Worm (Caenorhabditis elegans) whole organism, young adult: ENCODE measurements around the gene srj-39.

ENCODE experiments used
- B0336.3 ChIP-seq: fragments of 200-800 bp; sonication (Bioruptor generic); IDR thresholded peaks from 2 replicates; pipeline ENCODE4 v1.3.6; 2022; ENCODE audit warnings: missing genetic modification characterization, missing compliant biosample characterization
- C06A6.2 ChIP-seq: fragments of 200-800 bp; sonication (Bioruptor generic); conservative IDR thresholded peaks from 2 replicates; pipeline ENCODE4 v1.3.6; 2022; ENCODE audit warnings: missing genetic modification characterization, missing compliant biosample characterization
- C17E4.6 ChIP-seq: fragments of 200-800 bp; sonication (Bioruptor generic); IDR thresholded peaks from 2 replicates; pipeline ENCODE4 v1.3.6; 2022; ENCODE audit warnings: missing genetic modification reagents, missing genetic modification characterization, missing compliant biosample characterization
- F23B12.7 ChIP-seq: sonication (generic microtip); optimal IDR thresholded peaks from 2 replicates; lab custom pipeline; 2017; ENCODE audit warnings: missing genetic modification characterization, mild to moderate bottlenecking, missing compliant biosample characterization, antibody characterized with exemption, moderate library complexity; ENCODE audit not compliant: insufficient read depth
- F52B5.7 ChIP-seq: sonication (generic microtip); optimal IDR thresholded peaks from 2 replicates; lab custom pipeline; 2016; ENCODE audit warnings: mild to moderate bottlenecking, missing genetic modification characterization, missing compliant biosample characterization
- K11D2.4 ChIP-seq: fragments of 200-800 bp; sonication (Bioruptor generic); IDR thresholded peaks from 2 replicates; pipeline ENCODE4 v1.3.6; 2022; ENCODE audit warnings: missing genetic modification reagents, missing genetic modification characterization, missing compliant biosample characterization
- T26A5.8 ChIP-seq: sonication (generic microtip); optimal IDR thresholded peaks from 2 replicates; lab custom pipeline; 2016; ENCODE audit warnings: missing genetic modification characterization, missing compliant biosample characterization
- Y56A3A.18 ChIP-seq: fragments of 200-800 bp; sonication (Bioruptor generic); IDR thresholded peaks from 2 replicates; pipeline ENCODE4 v1.3.6; 2022; ENCODE audit warnings: missing genetic modification reagents, missing genetic modification characterization, missing compliant biosample characterization
- Y67H2A.10 ChIP-seq: fragments of 200-800 bp; sonication (Bioruptor generic); conservative IDR thresholded peaks from 2 replicates; pipeline ENCODE4 v1.3.6; 2022; ENCODE audit warnings: missing genetic modification reagents, missing genetic modification characterization, missing compliant biosample characterization
- akir-1 ChIP-seq: fragments of 200-800 bp; sonication (Bioruptor generic); optimal IDR thresholded peaks from 2 replicates; lab custom pipeline; 2018; ENCODE audit warnings: mild to moderate bottlenecking, missing genetic modification characterization, moderate library complexity, missing compliant biosample characterization
- aptf-2 ChIP-seq: fragments of 200-800 bp; sonication (Bioruptor generic); conservative IDR thresholded peaks from 2 replicates; pipeline ENCODE4 v1.3.6; 2022; ENCODE audit warnings: missing genetic modification reagents, missing genetic modification characterization, missing compliant biosample characterization
- aptf-3 ChIP-seq: fragments of 200-800 bp; sonication (Bioruptor generic); IDR thresholded peaks from 2 replicates; pipeline ENCODE4 v1.3.6; 2022; ENCODE audit warnings: missing genetic modification characterization, missing compliant biosample characterization
- athp-1 ChIP-seq: sonication (generic microtip); optimal IDR thresholded peaks from 2 replicates; lab custom pipeline; 2017; ENCODE audit warnings: mild to moderate bottlenecking, missing genetic modification characterization, missing compliant biosample characterization
- attf-3 ChIP-seq: fragments of 200-800 bp; sonication (Bioruptor generic); conservative IDR thresholded peaks from 2 replicates; pipeline ENCODE4 v1.3.6; 2022; ENCODE audit warnings: missing genetic modification reagents, missing genetic modification characterization, missing compliant biosample characterization
- bed-1 ChIP-seq: fragments of 200-800 bp; sonication (Bioruptor generic); IDR thresholded peaks from 2 replicates; pipeline ENCODE4 v1.3.6; 2022; ENCODE audit warnings: missing genetic modification reagents, missing genetic modification characterization, missing compliant biosample characterization
- ccch-3 ChIP-seq: fragments of 200-800 bp; sonication (Bioruptor generic); optimal IDR thresholded peaks from 2 replicates; lab custom pipeline; 2018; ENCODE audit warnings: mild to moderate bottlenecking, missing genetic modification characterization, missing compliant biosample characterization
- cebp-1 ChIP-seq, 2 experiments: fragments of 200-800 bp in 1 of 2; sonication (Bioruptor generic) in 1 of 2; sonication (generic microtip) in 1 of 2; IDR thresholded peaks in 1 of 2; optimal IDR thresholded peaks in 1 of 2; 2 replicates each; pipeline versions ENCODE4 v1.3.6 to Lab custom; 2017 to 2022; ENCODE audit warnings: missing compliant biosample characterization in 2 of 2, missing genetic modification characterization in 2 of 2, mild to moderate bottlenecking in 1 of 2, missing genetic modification reagents in 1 of 2, moderate library complexity in 1 of 2
- cebp-2 ChIP-seq: fragments of 200-800 bp; sonication (Bioruptor generic); IDR thresholded peaks from 2 replicates; pipeline ENCODE4 v1.3.6; 2022; ENCODE audit warnings: missing genetic modification characterization, missing compliant biosample characterization
- ceh-40 ChIP-seq: fragments of 200-800 bp; sonication (Bioruptor generic); IDR thresholded peaks from 2 replicates; pipeline ENCODE4 v1.3.6; 2022; ENCODE audit warnings: missing genetic modification characterization, missing compliant biosample characterization
- ceh-58 ChIP-seq: fragments of 200-800 bp; sonication (Bioruptor generic); IDR thresholded peaks from 2 replicates; pipeline ENCODE4 v1.3.6; 2022; ENCODE audit warnings: missing genetic modification characterization, missing compliant biosample characterization
- dpff-1 ChIP-seq: sonication (generic microtip); optimal IDR thresholded peaks from 2 replicates; lab custom pipeline; 2017; ENCODE audit warnings: mild to moderate bottlenecking, missing genetic modification characterization, missing compliant biosample characterization
- ekl-4 ChIP-seq: fragments of 200-800 bp; sonication (Bioruptor generic); IDR thresholded peaks from 2 replicates; pipeline ENCODE4 v1.3.6; 2022; ENCODE audit warnings: missing genetic modification reagents, missing genetic modification characterization, missing compliant biosample characterization
- fkh-3 ChIP-seq: sonication (generic microtip); optimal IDR thresholded peaks from 2 replicates; lab custom pipeline; 2016; ENCODE audit warnings: mild to moderate bottlenecking, missing genetic modification characterization, missing compliant biosample characterization
- hlh-12 ChIP-seq: sonication (generic microtip); optimal IDR thresholded peaks from 2 replicates; lab custom pipeline; 2016; ENCODE audit warnings: missing genetic modification characterization, missing compliant biosample characterization
- hmg-20 ChIP-seq: fragments of 200-800 bp; sonication (Bioruptor generic); IDR thresholded peaks from 2 replicates; pipeline ENCODE4 v1.3.6; 2022; ENCODE audit warnings: missing genetic modification reagents, missing genetic modification characterization, missing compliant biosample characterization
- let-526 ChIP-seq: fragments of 200-800 bp; sonication (Bioruptor generic); IDR thresholded peaks from 2 replicates; pipeline ENCODE4 v1.3.6; 2022; ENCODE audit warnings: missing genetic modification reagents, missing genetic modification characterization, missing compliant biosample characterization
- lin-40 ChIP-seq: sonication (generic microtip); optimal IDR thresholded peaks from 2 replicates; lab custom pipeline; 2016; ENCODE audit warnings: missing genetic modification characterization, mild to moderate bottlenecking, missing compliant biosample characterization, missing genotype, missing genetic modification reagents
- lin-54 ChIP-seq: fragments of 200-800 bp; sonication (Bioruptor generic); optimal IDR thresholded peaks from 2 replicates; lab custom pipeline; 2018; ENCODE audit warnings: mild to moderate bottlenecking, missing genetic modification characterization, missing compliant biosample characterization
- lsl-1 ChIP-seq: fragments of 200-800 bp; sonication (Bioruptor generic); optimal IDR thresholded peaks from 2 replicates; lab custom pipeline; 2018; ENCODE audit warnings: mild to moderate bottlenecking, missing genetic modification characterization, moderate library complexity, missing compliant biosample characterization
- madf-8 ChIP-seq: fragments of 200-800 bp; sonication (Bioruptor generic); conservative IDR thresholded peaks from 2 replicates; pipeline ENCODE4 v1.3.6; 2022; ENCODE audit warnings: missing genetic modification reagents, missing genetic modification characterization, missing compliant biosample characterization
- mcd-1 ChIP-seq: fragments of 200-800 bp; sonication (Bioruptor generic); IDR thresholded peaks from 2 replicates; pipeline ENCODE4 v1.3.6; 2022; ENCODE audit warnings: missing genetic modification reagents, missing genetic modification characterization, missing compliant biosample characterization
- mxl-1 ChIP-seq: sonication (generic microtip); optimal IDR thresholded peaks from 2 replicates; lab custom pipeline; 2016; ENCODE audit warnings: missing genetic modification characterization, missing compliant biosample characterization
- nfya-1 ChIP-seq: sonication (generic microtip); optimal IDR thresholded peaks from 2 replicates; lab custom pipeline; 2017; ENCODE audit warnings: antibody characterized with exemption, missing compliant biosample characterization, missing genetic modification characterization, borderline replicate concordance; ENCODE audit not compliant: insufficient read depth
- nhr-27 ChIP-seq: fragments of 200-800 bp; sonication (Bioruptor generic); optimal IDR thresholded peaks from 2 replicates; lab custom pipeline; 2018; ENCODE audit warnings: mild to moderate bottlenecking, missing genetic modification characterization, moderate library complexity, missing compliant biosample characterization
- sea-2 ChIP-seq: fragments of 200-800 bp; sonication (Bioruptor generic); IDR thresholded peaks from 2 replicates; pipeline ENCODE4 v1.3.6; 2022; ENCODE audit warnings: missing genetic modification characterization, missing compliant biosample characterization
- snpc-1.1 ChIP-seq: sonication (generic microtip); optimal IDR thresholded peaks from 2 replicates; lab custom pipeline; 2017; ENCODE audit warnings: missing genetic modification characterization, mild to moderate bottlenecking, missing compliant biosample characterization, antibody characterized with exemption, moderate library complexity, missing genotype, missing genetic modification reagents; ENCODE audit not compliant: insufficient read depth
- snpc-3.4 ChIP-seq: sonication (generic microtip); optimal IDR thresholded peaks from 2 replicates; lab custom pipeline; 2017; ENCODE audit warnings: missing genetic modification characterization, mild to moderate bottlenecking, missing compliant biosample characterization, antibody characterized with exemption, moderate library complexity, missing genotype, missing genetic modification reagents
- somi-1 ChIP-seq: fragments of 200-800 bp; sonication (Bioruptor generic); optimal IDR thresholded peaks from 2 replicates; lab custom pipeline; 2018; ENCODE audit warnings: mild to moderate bottlenecking, missing genetic modification characterization, missing compliant biosample characterization
- tlf-1 ChIP-seq: fragments of 200-800 bp; sonication (Bioruptor generic); optimal IDR thresholded peaks from 2 replicates; lab custom pipeline; 2018; ENCODE audit warnings: mild to moderate bottlenecking, missing genetic modification characterization, missing compliant biosample characterization
- zfh-2 ChIP-seq: fragments of 200-800 bp; sonication (Bioruptor generic); conservative IDR thresholded peaks from 2 replicates; pipeline ENCODE4 v1.3.6; 2022; ENCODE audit warnings: missing genetic modification reagents, missing genetic modification characterization, missing compliant biosample characterization
- ztf-22 ChIP-seq: fragments of 200-800 bp; sonication (Bioruptor generic); optimal IDR thresholded peaks from 2 replicates; lab custom pipeline; 2018; ENCODE audit warnings: mild to moderate bottlenecking, missing genetic modification characterization, moderate library complexity, missing compliant biosample characterization
- ztf-26 ChIP-seq: sonication (generic microtip); optimal IDR thresholded peaks from 2 replicates; lab custom pipeline; 2017; ENCODE audit warnings: missing genetic modification characterization, missing compliant biosample characterization

The srj-39 gene

DNA sequence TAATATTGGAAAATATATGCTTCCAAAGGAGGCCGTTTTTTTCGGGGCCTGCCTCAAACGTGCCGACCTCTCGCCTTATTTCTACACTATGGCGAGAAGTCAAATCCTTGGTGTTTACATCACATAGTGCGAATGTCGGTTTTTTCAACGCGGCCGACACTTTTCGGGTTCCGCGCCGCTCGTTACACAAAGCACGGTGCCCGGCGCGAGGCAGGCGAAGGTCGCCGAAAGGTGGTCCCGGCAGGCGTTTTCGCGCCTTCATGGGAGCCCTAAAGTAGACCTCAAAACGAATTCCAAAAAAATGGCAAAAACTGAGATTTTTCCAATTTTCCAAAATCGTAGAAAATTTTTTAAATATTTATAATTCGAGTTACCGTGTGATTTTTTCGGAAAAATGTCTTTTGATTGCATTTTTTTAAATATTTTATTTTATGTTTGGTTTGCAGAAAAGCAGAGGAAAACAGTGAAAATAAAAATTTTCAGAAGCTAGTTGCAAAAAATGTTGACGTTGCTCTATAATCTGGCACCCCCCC is 21.2 kb downstream of the srj-39 start, which contains the start of gene T05B4.12:
TSS of gene T05B4.12 (minus strand) at position 483 of the 533 bp plus-strand sequence.
- no peak for TF ChIP-seq bed-1 (GFP tag; lab: Robert Waterston, UW)
- TF ChIP-seq aptf-2 (GFP tag; lab: Robert Waterston, UW) = no peak
- no peak for TF ChIP-seq nhr-27 (tag; lab: Kevin White, UChicago)
- no peak for TF ChIP-seq lsl-1 (GFP tag; lab: Kevin White, UChicago)
- peak; percentile 71 for TF ChIP-seq zfh-2 (GFP tag; lab: Robert Waterston, UW)

ce11 chrV:4127435-4127834 is 23.0 kb downstream of the srj-39 start, which contains the start of gene T05B4.13:
Gene T05B4.13, minus strand, starts transcription at chrV:4127535.
- TF ChIP-seq hmg-20 (GFP tag; lab: Robert Waterston, UW) (no peak), lin-40 (tag; lab: Kevin White, UChicago) (no peak), fkh-3 (tag; lab: Kevin White, UChicago) (no peak), mxl-1 (tag; lab: Kevin White, UChicago) (no peak), lin-54 (no peak), ztf-22 (no peak), snpc-3.4 (tag; lab: Kevin White, UChicago) (no peak), F23B12.7 (tag; lab: Kevin White, UChicago) (no peak)

- TF ChIP-seq ceh-40 (GFP tag; lab: Robert Waterston, UW) (no peak), athp-1 (tag; lab: Kevin White, UChicago) (no peak), aptf-3 (no peak), Y67H2A.10 (no peak), madf-8 (GFP tag; lab: Robert Waterston, UW) (no peak), ekl-4 (GFP tag; lab: Robert Waterston, UW) (no peak), sea-2 (GFP tag; lab: Robert Waterston, UW) (no peak), dpff-1 (tag; lab: Kevin White, UChicago) (no peak), C06A6.2 (no peak), snpc-1.1 (tag; lab: Kevin White, UChicago) (no peak), nfya-1 (no peak), zfh-2 (GFP tag; lab: Robert Waterston, UW) (no peak), akir-1 (GFP tag; lab: Kevin White, UChicago) (no peak), F52B5.7 (tag; lab: Kevin White, UChicago) (no peak), C17E4.6 (no peak), K11D2.4 (GFP tag; lab: Robert Waterston, UW) (no peak), let-526 (GFP tag; lab: Robert Waterston, UW) (no peak)
Observed at ce11 chrV:4129604-4130003, 25.2 kb downstream of the srj-39 start, which contains the start of gene phat-4. Gene phat-4, plus strand, starts transcription at chrV:4129904.

DNA sequence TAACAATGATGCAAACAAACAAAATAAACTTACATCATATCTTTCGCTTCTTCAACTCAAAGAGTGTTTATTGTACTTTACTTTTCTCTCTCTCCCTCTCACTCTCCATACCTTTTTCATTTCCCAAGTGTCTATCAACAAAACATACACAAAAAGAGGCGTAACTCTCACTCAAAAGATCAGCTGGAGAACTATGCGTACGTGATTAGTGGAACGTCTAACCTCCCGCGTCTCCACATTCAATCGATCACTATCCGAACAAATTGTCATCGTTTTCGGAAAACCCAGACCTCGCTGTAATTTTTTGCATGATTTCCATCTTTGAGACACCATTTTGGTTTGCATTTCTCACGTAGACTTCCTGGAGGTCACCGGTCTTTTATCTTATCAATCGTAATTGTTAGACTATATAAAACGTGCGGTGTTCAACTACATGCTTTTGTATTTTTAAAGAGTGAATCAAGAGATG is 27.1 kb downstream of the srj-39 start, which contains the start of gene nhr-57:
TSS of gene nhr-57 (plus strand) at position 419 of the 469 bp plus-strand sequence.
- no peak for TF ChIP-seq ekl-4 (GFP tag; lab: Robert Waterston, UW)
- no peak for TF ChIP-seq Y56A3A.18 (GFP tag; lab: Robert Waterston, UW)
- TF ChIP-seq attf-3 (GFP tag; lab: Robert Waterston, UW) = no peak
- TF ChIP-seq tlf-1 (GFP tag; lab: Kevin White, UChicago) = no peak
- peak; percentile 25 for TF ChIP-seq ztf-26 (tag; lab: Kevin White, UChicago)
- TF ChIP-seq cebp-2 (GFP tag; lab: Robert Waterston, UW) = no peak
- no peak for TF ChIP-seq let-526 (GFP tag; lab: Robert Waterston, UW)
- TF ChIP-seq lin-40 (tag; lab: Kevin White, UChicago) = peak; percentile 77
- no peak for TF ChIP-seq nhr-27 (tag; lab: Kevin White, UChicago)
- TF ChIP-seq ccch-3 (GFP tag; lab: Kevin White, UChicago) = no peak
- TF ChIP-seq T26A5.8 (tag; lab: Kevin White, UChicago) = no peak
- TF ChIP-seq ztf-22 = peak; percentile 35
- TF ChIP-seq hlh-12 = no peak
- TF ChIP-seq mcd-1 (GFP tag; lab: Robert Waterston, UW) = peak; percentile 42
- peak; percentile 51 for TF ChIP-seq somi-1 (GFP tag; lab: Kevin White, UChicago)
- peak; percentile 74 for TF ChIP-seq B0336.3
- TF ChIP-seq ceh-58 (GFP tag; lab: Robert Waterston, UW) = no peak
- TF ChIP-seq cebp-1 (GFP tag; IDR thresholded peaks at IDR 0.05; lab: Robert Waterston, UW) = no peak
- peak; percentile 73 for TF ChIP-seq cebp-1 (tag; optimal IDR thresholded peaks at IDR 0.05; lab: Kevin White, UChicago)
